Worm (Caenorhabditis elegans) whole organism, L2 larva: Measurements from ENCODE around the gene Y110A2AL.10.

ENCODE experiments used
- R02D3.7 ChIP-seq: fragments of 150-350 bp; optimal IDR thresholded peaks from 2 replicates; lab custom pipeline; 2014; ENCODE audit warnings: missing biosample characterization, missing genetic modification characterization
- aly-2 ChIP-seq: fragments of 150-350 bp; optimal IDR thresholded peaks from 2 replicates; lab custom pipeline; 2014; ENCODE audit warnings: missing biosample characterization, missing genetic modification characterization
- ceh-16 ChIP-seq: fragments of 150-350 bp; optimal IDR thresholded peaks from 2 replicates; lab custom pipeline; 2014; ENCODE audit warnings: missing biosample characterization, missing genetic modification characterization
- elt-3 ChIP-seq: sonication (generic microtip); optimal IDR thresholded peaks from 2 replicates; lab custom pipeline; 2017; ENCODE audit warnings: missing biosample characterization, missing genetic modification characterization
- lin-11 ChIP-seq: fragments of 150-350 bp; sonication (generic microtip); optimal IDR thresholded peaks from 2 replicates; lab custom pipeline; 2014; ENCODE audit warnings: missing biosample characterization, missing genetic modification characterization, inconsistent platforms, mixed read lengths
- lin-39 ChIP-seq: fragments of 150-350 bp; optimal IDR thresholded peaks from 2 replicates; lab custom pipeline; 2014; ENCODE audit warnings: missing biosample characterization, missing genetic modification reagents, missing genetic modification characterization
- lsy-2 ChIP-seq, 2 experiments: fragments of 150-350 bp in 1 of 2; sonication (generic microtip) in 1 of 2; optimal IDR thresholded peaks; 2 replicates each; lab custom pipeline; 2014 to 2017; ENCODE audit warnings: missing biosample characterization in 2 of 2, missing genetic modification characterization in 2 of 2
- nhr-11 ChIP-seq: fragments of 150-350 bp; optimal IDR thresholded peaks from 2 replicates; lab custom pipeline; 2014; ENCODE audit warnings: missing biosample characterization, missing genetic modification characterization
- skn-1 ChIP-seq: sonication (generic microtip); optimal IDR thresholded peaks from 2 replicates; lab custom pipeline; 2017; ENCODE audit warnings: missing biosample characterization, missing genetic modification characterization
- snpc-4 ChIP-seq: fragments of 150-350 bp; optimal IDR thresholded peaks from 2 replicates; lab custom pipeline; 2014; ENCODE audit warnings: missing biosample characterization, missing genetic modification characterization
- ztf-4 ChIP-seq: fragments of 150-350 bp; optimal IDR thresholded peaks from 2 replicates; lab custom pipeline; 2014; ENCODE audit warnings: missing biosample characterization, missing genetic modification characterization

DNA sequence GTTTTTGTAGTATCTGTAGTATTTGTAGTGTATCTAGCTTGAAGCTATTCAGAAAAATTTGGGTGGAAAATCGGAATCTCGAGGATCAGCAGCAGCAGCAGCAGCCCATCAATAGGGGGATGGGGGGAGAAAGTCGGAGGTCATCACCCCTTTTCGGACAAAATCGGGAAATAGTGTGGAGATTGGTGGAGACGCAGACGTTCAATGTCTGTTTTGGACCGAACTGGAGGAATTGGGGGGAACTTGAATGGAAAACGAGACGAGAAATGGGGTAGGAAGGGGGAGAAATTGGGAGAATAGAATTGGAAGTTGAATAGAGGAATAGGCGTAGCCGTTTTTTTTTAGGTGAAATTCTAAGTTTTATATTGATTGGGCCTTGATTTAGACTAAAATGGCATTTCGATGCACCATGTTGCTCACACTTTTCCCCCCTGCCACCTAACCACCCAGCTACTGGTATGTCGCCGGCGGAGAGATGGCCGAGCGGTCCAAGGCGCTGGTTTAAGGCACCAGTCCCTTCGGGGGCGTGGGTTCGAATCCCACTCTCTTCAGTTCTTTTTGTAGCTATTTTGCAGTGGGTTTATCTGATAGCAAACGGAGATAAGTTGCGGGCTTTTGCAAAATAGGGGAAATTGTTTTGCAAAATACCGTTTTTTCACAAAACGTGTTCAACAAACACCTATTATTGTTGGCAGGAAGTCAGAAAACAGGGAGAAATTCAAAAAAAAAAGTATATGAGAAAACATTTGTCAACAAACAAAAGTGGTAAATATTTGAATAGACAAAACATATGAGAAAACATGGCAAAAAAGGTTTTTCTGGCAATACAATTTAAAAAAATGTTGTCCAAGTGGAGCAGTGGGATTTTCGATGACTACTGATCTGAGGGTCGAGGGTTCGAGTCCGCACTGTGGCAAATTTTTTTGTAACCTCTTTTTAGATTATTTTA, 11.6 kb downstream of the Y110A2AL.10 start:
- no peak for TF ChIP-seq ceh-16 (tag; lab: Kevin White, UChicago)
- TF ChIP-seq R02D3.7 (tag; lab: Kevin White, UChicago): no peak
- no peak for TF ChIP-seq elt-3 (tag; lab: Kevin White, UChicago)
- no peak for TF ChIP-seq nhr-11 (tag; lab: Kevin White, UChicago)
- no peak for TF ChIP-seq ztf-4
- TF ChIP-seq lin-39: no peak
- TF ChIP-seq lin-11: no peak
- TF ChIP-seq aly-2 (tag; lab: Kevin White, UChicago): no peak
- no peak for TF ChIP-seq lsy-2 (tag; optimal IDR thresholded peaks at IDR 0.05; lab: Kevin White, UChicago)
- TF ChIP-seq snpc-4 (tag; lab: Kevin White, UChicago): no peak
- no peak for TF ChIP-seq skn-1
